Worm (Caenorhabditis elegans) whole organism, L1 larva: Measurements from ENCODE around the gene npax-1.

Experiments used
- C04F5.9 ChIP-seq: sonication (generic microtip); optimal IDR thresholded peaks from 2 replicates; lab custom pipeline; 2016; ENCODE audit warnings: missing genetic modification characterization, missing compliant biosample characterization
- C34B4.2 ChIP-seq: sonication (generic microtip); optimal IDR thresholded peaks from 2 replicates; lab custom pipeline; 2017; ENCODE audit warnings: mild to moderate bottlenecking, missing genetic modification characterization, missing compliant biosample characterization
- F16B12.6 ChIP-seq: fragments of 150-350 bp; optimal IDR thresholded peaks from 2 replicates; lab custom pipeline; 2014; ENCODE audit warnings: missing biosample characterization, missing genetic modification characterization
- aha-1 ChIP-seq: fragments of 150-350 bp; optimal IDR thresholded peaks from 2 replicates; lab custom pipeline; 2014; ENCODE audit warnings: missing biosample characterization, missing genetic modification characterization
- alr-1 ChIP-seq: fragments of 200-800 bp; sonication (Bioruptor generic); optimal IDR thresholded peaks from 2 replicates; lab custom pipeline; 2018; ENCODE audit warnings: borderline replicate concordance, mild to moderate bottlenecking, missing genetic modification characterization, missing compliant biosample characterization
- ama-1 ChIP-seq: fragments of 150-350 bp; optimal IDR thresholded peaks from 2 replicates; lab custom pipeline; 2014
- blmp-1 ChIP-seq: fragments of 150-350 bp; optimal IDR thresholded peaks from 2 replicates; lab custom pipeline; 2014; ENCODE audit warnings: missing biosample characterization, missing genetic modification characterization
- ceh-90 ChIP-seq: sonication (generic microtip); optimal IDR thresholded peaks from 2 replicates; lab custom pipeline; 2016; ENCODE audit warnings: missing genetic modification characterization, missing compliant biosample characterization
- dsc-1 ChIP-seq: sonication (generic microtip); optimal IDR thresholded peaks from 2 replicates; lab custom pipeline; 2016; ENCODE audit warnings: mild to moderate bottlenecking, missing genetic modification characterization, missing compliant biosample characterization
- efl-1 ChIP-seq, 4 experiments: fragments of 150-350 bp; optimal IDR thresholded peaks in 3 of 4; peaks in 1 of 4; 1 replicate in 1 of 4; 2 replicates in 3 of 4; lab custom pipeline; 2014; ENCODE audit warnings: missing biosample characterization in 2 of 4, missing genetic modification characterization in 2 of 4, missing genetic modification reagents in 2 of 4
- egl-27 ChIP-seq, 2 experiments: fragments of 150-350 bp in 1 of 2; sonication (generic microtip); optimal IDR thresholded peaks; 3 replicates each; lab custom pipeline; 2017 to 2018; ENCODE audit warnings: missing biosample characterization in 2 of 2, missing genetic modification characterization in 2 of 2, missing genetic modification reagents in 2 of 2
- fkh-8 ChIP-seq: sonication (generic microtip); optimal IDR thresholded peaks from 2 replicates; lab custom pipeline; 2016; ENCODE audit warnings: mild to moderate bottlenecking, missing genetic modification characterization, missing compliant biosample characterization
- grh-1 ChIP-seq: fragments of 200-800 bp; sonication (Bioruptor generic); IDR thresholded peaks from 2 replicates; pipeline ENCODE4 v1.3.6; 2022; ENCODE audit warnings: missing genetic modification reagents, missing genetic modification characterization, missing compliant biosample characterization
- hlh-4 ChIP-seq: sonication (generic microtip); optimal IDR thresholded peaks from 2 replicates; lab custom pipeline; 2016; ENCODE audit warnings: mild to moderate bottlenecking, missing genetic modification characterization, missing compliant biosample characterization
- hpl-2 ChIP-seq: fragments of 150-350 bp; optimal IDR thresholded peaks from 2 replicates; lab custom pipeline; 2014; ENCODE audit warnings: missing biosample characterization, missing genetic modification reagents, missing genetic modification characterization
- isw-1 ChIP-seq: fragments of 200-800 bp; sonication (Bioruptor generic); IDR thresholded peaks from 2 replicates; pipeline ENCODE4 v1.3.6; 2022; ENCODE audit warnings: missing genetic modification characterization, missing compliant biosample characterization
- lin-13 ChIP-seq: fragments of 150-350 bp; optimal IDR thresholded peaks from 2 replicates; lab custom pipeline; 2014; ENCODE audit warnings: missing biosample characterization, missing genetic modification reagents, missing genetic modification characterization
- lin-14 ChIP-seq: fragments of 200-800 bp; sonication (Bioruptor generic); optimal IDR thresholded peaks from 2 replicates; lab custom pipeline; 2018; ENCODE audit warnings: mild to moderate bottlenecking, missing genetic modification characterization, moderate library complexity, missing compliant biosample characterization
- lin-35 ChIP-seq, 2 experiments: fragments of 150-350 bp; optimal IDR thresholded peaks; 2 replicates each; lab custom pipeline; 2014; ENCODE audit warnings: missing biosample characterization in 2 of 2, missing genetic modification characterization in 2 of 2, missing genetic modification reagents in 2 of 2
- lir-3 ChIP-seq: sonication (generic microtip); optimal IDR thresholded peaks from 2 replicates; lab custom pipeline; 2016; ENCODE audit warnings: mild to moderate bottlenecking, missing genetic modification characterization, moderate library complexity, missing compliant biosample characterization; ENCODE audit not compliant: poor library complexity
- mep-1 ChIP-seq: fragments of 150-350 bp; optimal IDR thresholded peaks from 2 replicates; lab custom pipeline; 2014; ENCODE audit warnings: missing biosample characterization, missing genetic modification characterization
- nhr-11 ChIP-seq: fragments of 150-350 bp; optimal IDR thresholded peaks from 2 replicates; lab custom pipeline; 2014; ENCODE audit warnings: missing biosample characterization, missing genetic modification characterization
- nhr-19 ChIP-seq: fragments of 200-800 bp; sonication (Bioruptor generic); conservative IDR thresholded peaks from 2 replicates; pipeline ENCODE4 v1.3.6; 2022; ENCODE audit warnings: missing genetic modification characterization, missing compliant biosample characterization
- nhr-20 ChIP-seq: sonication (generic microtip); optimal IDR thresholded peaks from 2 replicates; lab custom pipeline; 2016; ENCODE audit warnings: mild to moderate bottlenecking, missing genetic modification characterization, missing compliant biosample characterization
- nhr-237 ChIP-seq: fragments of 150-350 bp; optimal IDR thresholded peaks from 2 replicates; lab custom pipeline; 2014; ENCODE audit warnings: missing biosample characterization, missing genetic modification characterization
- nhr-28 ChIP-seq: fragments of 150-350 bp; optimal IDR thresholded peaks from 2 replicates; lab custom pipeline; 2014; ENCODE audit warnings: missing biosample characterization, missing genetic modification characterization
- nhr-47 ChIP-seq: sonication (generic microtip); optimal IDR thresholded peaks from 2 replicates; lab custom pipeline; 2016; ENCODE audit warnings: mild to moderate bottlenecking, missing genetic modification characterization, moderate library complexity, missing compliant biosample characterization
- nhr-84 ChIP-seq: sonication (generic microtip); optimal IDR thresholded peaks from 2 replicates; lab custom pipeline; 2017; ENCODE audit warnings: missing biosample characterization, missing genetic modification characterization
- nhr-85 ChIP-seq: sonication (generic microtip); peaks from one replicate; lab custom pipeline; 2016; ENCODE audit warnings: missing genetic modification characterization, inconsistent platforms, missing compliant biosample characterization
- nhr-90 ChIP-seq: sonication (generic microtip); optimal IDR thresholded peaks from 2 replicates; lab custom pipeline; 2016; ENCODE audit warnings: mild to moderate bottlenecking, missing genetic modification characterization, missing compliant biosample characterization; ENCODE audit not compliant: poor library complexity
- pqm-1 ChIP-seq: sonication (generic microtip); optimal IDR thresholded peaks from 3 replicates; lab custom pipeline; 2017; ENCODE audit warnings: missing biosample characterization, missing genetic modification characterization
- rnt-1 ChIP-seq: sonication (generic microtip); optimal IDR thresholded peaks from 2 replicates; lab custom pipeline; 2016; ENCODE audit warnings: mild to moderate bottlenecking, missing genetic modification characterization, moderate library complexity, missing compliant biosample characterization
- snpc-4 ChIP-seq: fragments of 150-350 bp; optimal IDR thresholded peaks from 2 replicates; lab custom pipeline; 2014; ENCODE audit warnings: missing biosample characterization, missing genetic modification characterization
- snu-23 ChIP-seq: sonication (generic microtip); optimal IDR thresholded peaks from 2 replicates; lab custom pipeline; 2016; ENCODE audit warnings: missing genetic modification characterization, missing compliant biosample characterization
- sox-4 ChIP-seq: sonication (generic microtip); optimal IDR thresholded peaks from 2 replicates; lab custom pipeline; 2016; ENCODE audit warnings: missing genetic modification characterization, missing compliant biosample characterization
- tbx-2 ChIP-seq: sonication (generic microtip); optimal IDR thresholded peaks from 2 replicates; lab custom pipeline; 2016; ENCODE audit warnings: missing genetic modification characterization, missing compliant biosample characterization
- unc-130 ChIP-seq: fragments of 150-350 bp; optimal IDR thresholded peaks from 2 replicates; lab custom pipeline; 2017; ENCODE audit warnings: missing biosample characterization, missing genetic modification characterization, inconsistent platforms
- unc-86 ChIP-seq: sonication (generic microtip); optimal IDR thresholded peaks from 2 replicates; lab custom pipeline; 2016; ENCODE audit warnings: missing genetic modification characterization, missing compliant biosample characterization
- xbp-1 ChIP-seq: sonication (generic microtip); optimal IDR thresholded peaks from 2 replicates; lab custom pipeline; 2016; ENCODE audit warnings: missing genetic modification characterization, missing compliant biosample characterization
- zag-1 ChIP-seq: fragments of 150-350 bp; optimal IDR thresholded peaks from 2 replicates; lab custom pipeline; 2014; ENCODE audit warnings: missing biosample characterization, missing genetic modification characterization
- zip-4 ChIP-seq: fragments of 200-800 bp; sonication (Bioruptor generic); optimal IDR thresholded peaks from 2 replicates; lab custom pipeline; 2018; ENCODE audit warnings: mild to moderate bottlenecking, missing genetic modification characterization, moderate library complexity, missing compliant biosample characterization
- ztf-4 ChIP-seq: fragments of 150-350 bp; optimal IDR thresholded peaks from 2 replicates; lab custom pipeline; 2014; ENCODE audit warnings: missing biosample characterization, missing genetic modification characterization

Gene npax-1

DNA sequence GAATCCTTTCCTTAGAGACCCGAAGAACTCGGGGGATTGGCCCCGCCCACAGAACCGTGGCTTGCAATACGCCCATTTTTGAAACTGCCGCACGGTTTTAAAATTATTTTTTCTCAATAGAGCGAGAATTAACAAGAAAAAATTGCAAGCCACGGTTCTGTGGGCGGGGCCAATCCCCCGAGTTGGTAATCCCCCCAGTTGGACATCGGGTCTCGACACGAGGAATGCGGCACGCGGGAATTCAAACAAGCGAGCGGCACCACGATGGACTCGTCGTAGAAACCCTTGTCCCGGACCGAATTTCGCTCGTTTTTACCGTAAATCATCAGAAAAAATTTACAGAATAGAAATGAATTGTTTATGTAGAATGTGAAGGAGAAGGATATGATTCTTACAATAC, 21.9 kb upstream of the npax-1 start:
- TF ChIP-seq efl-1 (optimal IDR thresholded peaks at IDR 0.05; lab: Kevin White, UChicago) (peak in 1 of 2 experiments; percentile 2), efl-1 (GFP tag; optimal IDR thresholded peaks at IDR 0.05 in 1 of 2; lab: Kevin White, UChicago) (peak in 1 of 2 experiments; percentile 20), sox-4 (tag; lab: Kevin White, UChicago) (no peak)

DNA sequence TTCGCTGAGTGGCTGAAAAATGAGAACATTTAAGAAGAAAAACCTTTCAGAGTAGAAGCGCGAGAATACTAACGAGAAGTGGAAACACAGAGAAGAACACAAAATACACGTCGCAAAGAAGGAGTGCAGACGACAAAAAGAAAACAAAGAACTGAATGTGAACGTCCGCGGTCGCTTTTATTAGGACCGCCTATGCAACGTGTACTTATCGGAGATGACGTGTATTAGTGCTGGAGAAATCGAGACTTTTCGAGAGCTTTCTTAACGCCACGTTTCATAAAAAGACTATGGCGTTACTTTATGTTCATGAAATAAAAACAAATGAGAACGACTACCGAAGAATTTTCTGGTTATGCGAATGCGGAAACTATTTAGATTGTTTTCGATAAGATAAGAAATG, 21.4 kb upstream of the npax-1 start, which contains the start of gene hsp-4:
Gene hsp-4, minus strand, starts transcription at position 139 of the 400 bp plus-strand sequence.
- TF ChIP-seq blmp-1 (tag; lab: Kevin White, UChicago) (peak; percentile 79), C04F5.9 (no peak), ama-1 (lab: Kevin White, UChicago) (no peak), lin-14 (GFP tag; lab: Kevin White, UChicago) (peak; percentile 23), xbp-1 (peak; percentile 100), mep-1 (peak; percentile 24), snpc-4 (no peak), nhr-28 (no peak), ztf-4 (no peak), nhr-90 (tag; lab: Kevin White, UChicago) (no peak), pqm-1 (no peak), lin-13 (GFP tag; lab: Kevin White, UChicago) (no peak), fkh-8 (tag; lab: Kevin White, UChicago) (no peak)
- TF ChIP-seq, all 84 proteins: peak for 4

DNA sequence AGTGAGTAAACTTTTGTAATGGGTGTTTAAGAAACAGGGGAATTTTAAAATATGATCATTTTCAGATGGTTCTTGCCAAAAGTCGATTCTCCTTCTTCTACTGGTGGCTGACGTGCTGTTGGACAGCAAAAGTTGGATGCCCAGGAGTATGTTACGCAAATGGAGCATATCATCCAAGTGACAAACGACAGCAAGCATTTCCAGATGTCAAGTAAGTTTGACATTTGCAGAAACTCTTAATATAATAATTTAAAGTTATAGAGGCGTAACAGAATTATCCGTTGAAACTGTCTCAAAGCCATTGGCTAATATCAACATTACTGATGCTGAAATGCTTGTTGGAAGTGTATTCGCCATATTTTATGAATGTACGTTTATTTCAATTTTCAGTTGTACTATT, 16.9 kb upstream of the npax-1 start:
- no peak for TF ChIP-seq hpl-2
- no peak for TF ChIP-seq efl-1 (optimal IDR thresholded peaks at IDR 0.05; lab: Kevin White, UChicago)
- peak in 1 of 2 experiments; percentile 80 for TF ChIP-seq efl-1 (GFP tag; optimal IDR thresholded peaks at IDR 0.05 in 1 of 2; lab: Kevin White, UChicago)

DNA sequence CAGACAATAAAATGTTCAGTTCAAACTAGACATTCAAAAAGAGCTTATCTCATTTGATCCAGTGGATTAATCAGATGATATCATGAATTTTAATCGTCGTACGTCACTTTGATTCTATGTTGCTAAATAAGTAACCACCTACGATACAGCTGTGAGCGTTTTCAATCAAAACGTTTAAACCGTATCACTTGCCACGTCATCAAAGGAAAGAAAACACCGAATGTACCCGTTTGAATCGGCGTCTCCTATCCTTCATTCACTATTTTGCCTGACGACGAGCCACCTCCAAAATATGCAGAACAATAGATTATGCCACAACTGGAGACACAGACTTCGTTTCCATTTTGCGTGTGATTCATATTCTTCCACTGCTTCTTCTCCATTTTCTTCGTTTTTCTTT, 14.7 kb upstream of the npax-1 start:
- TF ChIP-seq dsc-1 (tag; lab: Kevin White, UChicago) (peak; percentile 22), nhr-237 (no peak), unc-86 (tag; lab: Kevin White, UChicago) (no peak), zip-4 (GFP tag; lab: Kevin White, UChicago) (peak; percentile 9), nhr-84 (tag; lab: Kevin White, UChicago) (peak; percentile 34)

DNA sequence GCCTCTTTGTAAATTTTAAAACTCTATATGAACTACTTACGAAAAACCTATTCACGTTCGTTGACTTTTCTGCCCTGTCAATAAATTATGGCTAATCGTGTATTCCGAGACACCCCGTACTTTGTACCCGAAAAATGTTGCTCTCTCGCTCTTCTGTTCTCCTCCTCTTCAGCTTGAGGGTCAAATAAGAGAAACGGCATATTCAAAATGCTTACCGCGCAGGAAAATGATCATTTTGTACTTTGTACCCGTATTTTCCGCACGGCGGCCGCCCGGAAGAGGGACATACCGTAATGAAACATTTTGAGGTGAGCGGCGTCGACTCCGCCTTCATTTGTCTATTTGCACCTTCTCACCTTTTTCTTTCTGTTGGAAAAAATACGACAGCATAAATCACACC, 12.5 kb upstream of the npax-1 start:
- TF ChIP-seq ama-1 (lab: Kevin White, UChicago) = peak; percentile 4
- TF ChIP-seq zip-4 (GFP tag; lab: Kevin White, UChicago) = no peak

DNA sequence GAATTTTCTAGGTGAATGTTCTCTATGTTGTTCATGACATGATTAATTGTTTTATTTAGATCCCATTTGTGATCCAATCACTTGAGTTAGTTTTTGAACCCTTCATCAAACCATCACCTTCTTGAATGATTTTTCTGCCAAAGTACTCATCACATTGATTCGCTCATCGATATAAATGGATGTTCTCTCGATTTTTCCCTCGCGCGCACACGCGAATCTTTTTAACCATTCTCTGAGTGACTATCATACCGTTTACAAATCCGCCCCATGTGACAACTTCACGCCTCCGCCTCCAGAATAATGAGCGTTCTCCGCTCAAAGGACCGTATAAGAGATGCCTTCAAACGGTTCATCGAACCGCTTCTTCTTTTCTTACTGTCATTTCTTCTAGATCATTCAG, 11.8 kb upstream of the npax-1 start:
- TF ChIP-seq zag-1 (no peak), rnt-1 (tag; lab: Kevin White, UChicago) (no peak), nhr-85 (tag; lab: Kevin White, UChicago) (peak; percentile 94), hlh-4 (tag; lab: Kevin White, UChicago) (no peak), alr-1 (no peak), lin-13 (GFP tag; lab: Kevin White, UChicago) (peak; percentile 39), snu-23 (GFP tag; lab: Kevin White, UChicago) (peak; percentile 62), hpl-2 (no peak), F16B12.6 (tag; lab: Kevin White, UChicago) (no peak), unc-130 (tag; lab: Kevin White, UChicago) (peak; percentile 72), nhr-20 (tag; lab: Kevin White, UChicago) (peak; percentile 81), grh-1 (GFP tag; lab: Robert Waterston, UW) (0 out of 2 replicates have a peak, but pooled peaks have one; percentile 17), nhr-28 (no peak), zip-4 (GFP tag; lab: Kevin White, UChicago) (no peak), egl-27 (tag; optimal IDR thresholded peaks at IDR 0.05; lab: Kevin White, UChicago) (no peak), tbx-2 (tag; lab: Kevin White, UChicago) (peak; percentile 65), nhr-19 (GFP tag; lab: Robert Waterston, UW) (peak; percentile 92), lin-14 (GFP tag; lab: Kevin White, UChicago) (peak; percentile 50), lin-35 (GFP tag; optimal IDR thresholded peaks at IDR 0.05; lab: Kevin White, UChicago) (peak in 1 of 2 experiments; percentile 63), nhr-47 (tag; lab: Kevin White, UChicago) (no peak), aha-1 (tag; lab: Kevin White, UChicago) (no peak), snpc-4 (no peak), nhr-11 (tag; lab: Kevin White, UChicago) (no peak), unc-86 (tag; lab: Kevin White, UChicago) (no peak), ceh-90 (tag; lab: Kevin White, UChicago) (no peak), xbp-1 (no peak), C34B4.2 (tag; lab: Kevin White, UChicago) (no peak), isw-1 (GFP tag; lab: Robert Waterston, UW) (no peak), lir-3 (no peak)
